Fruit fly (Drosophila melanogaster) S2 (cell line): ENCODE measurements around the gene CG33784.

Source experiments
- CG8478 ChIP-seq: fragments of >200 bp; optimal IDR thresholded peaks from 2 replicates; lab custom pipeline; 2018
- CTCF ChIP-seq, 2 experiments: fragments of >200 bp; optimal IDR thresholded peaks; 2 replicates each; lab custom pipeline; 2018

The CG33784 gene

dm6 chr3R:10048842-10049527 lies 18.7 kb upstream of the CG33784 start, which contains the start of gene ohgt:
TSS of gene ohgt (plus strand) at chr3R:10049199.
- no peak for TF ChIP-seq CTCF (optimal IDR thresholded peaks at IDR 0.05; lab: Kevin White, UChicago)
- no peak for TF ChIP-seq CG8478 (lab: Kevin White, UChicago)

- TF ChIP-seq CG8478 (lab: Kevin White, UChicago) = no peak
- TF ChIP-seq CTCF (optimal IDR thresholded peaks at IDR 0.05; lab: Kevin White, UChicago) = no peak
Measured at dm6 chr3R:10052695-10053382, 14.9 kb upstream of the CG33784 start, which contains the start of the genes Fancl and Npc2e. TSS of gene Fancl (minus strand) at chr3R:10052869. TSS of gene Npc2e (plus strand) at chr3R:10053332.

- TF ChIP-seq CTCF (optimal IDR thresholded peaks at IDR 0.05; lab: Kevin White, UChicago) = no peak
- no peak for TF ChIP-seq CG8478 (lab: Kevin White, UChicago)
Measured at dm6 chr3R:10053559-10053958, 14.1 kb upstream of the CG33784 start.

DNA sequence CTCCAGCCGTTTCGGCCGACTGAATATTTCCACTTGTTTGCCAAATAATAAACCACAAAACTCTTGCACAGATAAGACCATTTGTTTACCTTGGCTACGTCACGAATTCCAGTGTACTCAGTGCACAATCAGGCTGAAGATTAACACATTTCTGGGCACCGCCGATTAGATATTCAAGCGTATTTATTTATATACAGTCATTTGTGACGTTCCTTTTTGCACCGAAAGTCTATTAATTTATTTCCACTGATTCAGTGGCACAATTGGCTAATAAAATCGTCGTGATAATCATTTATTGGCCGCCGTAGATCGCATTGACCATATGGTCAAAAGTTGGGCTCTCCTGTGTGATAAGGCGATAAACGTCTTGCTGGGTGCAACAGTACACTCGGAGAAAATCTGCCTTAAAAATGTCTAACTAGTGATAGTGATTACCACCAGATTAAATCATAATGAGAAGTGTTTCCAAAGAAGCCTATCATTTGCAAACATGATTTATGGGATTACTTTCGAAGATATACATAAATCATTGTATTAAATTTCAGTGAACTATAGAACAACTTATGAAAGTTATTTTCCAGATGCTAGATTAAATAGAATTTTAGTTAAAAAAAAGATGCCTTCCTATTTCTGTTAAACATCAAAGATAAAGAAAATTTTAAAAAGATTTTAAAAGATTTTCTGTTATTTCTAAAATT lies 13.3 kb upstream of the CG33784 start:
- TF ChIP-seq CG8478 (lab: Kevin White, UChicago) (no peak), CTCF (optimal IDR thresholded peaks at IDR 0.05; lab: Kevin White, UChicago) (no peak)

DNA sequence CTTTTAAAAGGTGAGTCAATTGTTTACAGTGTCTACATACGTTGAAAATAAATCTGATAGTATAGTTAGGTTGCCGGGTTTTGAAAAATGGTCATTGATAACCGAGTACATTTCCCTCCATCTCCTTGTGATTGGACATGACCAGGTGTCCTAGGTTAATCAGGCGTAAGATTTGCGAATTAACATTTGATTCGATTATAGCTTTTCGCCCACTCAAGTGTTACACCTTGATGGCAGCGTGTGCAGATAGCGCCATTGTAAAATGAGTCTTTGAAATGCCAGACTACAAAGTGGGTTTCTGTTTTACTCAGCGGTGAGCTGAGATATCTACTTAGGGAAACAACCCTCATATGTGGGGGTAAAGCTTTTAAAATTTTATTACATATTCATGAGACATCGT lies 12.7 kb upstream of the CG33784 start:
- TF ChIP-seq CG8478 (lab: Kevin White, UChicago) (no peak), CTCF (optimal IDR thresholded peaks at IDR 0.05; lab: Kevin White, UChicago) (no peak)

dm6 chr3R:10055951-10056350 lies 11.8 kb upstream of the CG33784 start, which contains the start of gene Npc2d:
TSS of gene Npc2d (minus strand) at chr3R:10056083.
- TF ChIP-seq CTCF (optimal IDR thresholded peaks at IDR 0.05; lab: Kevin White, UChicago) (no peak), CG8478 (lab: Kevin White, UChicago) (no peak)

- no peak for TF ChIP-seq CTCF (optimal IDR thresholded peaks at IDR 0.05; lab: Kevin White, UChicago)
- TF ChIP-seq CG8478 (lab: Kevin White, UChicago) = no peak
Measured at dm6 chr3R:10056647-10057046, 11.1 kb upstream of the CG33784 start.

dm6 chr3R:10059358-10059757 lies 8.3 kb upstream of the CG33784 start:
- TF ChIP-seq CTCF (optimal IDR thresholded peaks at IDR 0.05; lab: Kevin White, UChicago) = no peak
- no peak for TF ChIP-seq CG8478 (lab: Kevin White, UChicago)

- TF ChIP-seq CG8478 (lab: Kevin White, UChicago) (no peak), CTCF (optimal IDR thresholded peaks at IDR 0.05; lab: Kevin White, UChicago) (no peak)
Measured at dm6 chr3R:10059952-10060351, 7.8 kb upstream of the CG33784 start, which contains the start of gene Npc2c. TSS of gene Npc2c (plus strand) at chr3R:10060252.

- TF ChIP-seq CG8478 (lab: Kevin White, UChicago) (no peak), CTCF (optimal IDR thresholded peaks at IDR 0.05; lab: Kevin White, UChicago) (no peak)
Measured at dm6 chr3R:10062324-10062723, 5.4 kb upstream of the CG33784 start, which contains the start of gene CG33630. TSS of gene CG33630 (plus strand) at chr3R:10062624.

- TF ChIP-seq CTCF (optimal IDR thresholded peaks at IDR 0.05; lab: Kevin White, UChicago) (no peak), CG8478 (lab: Kevin White, UChicago) (no peak)
Measured at dm6 chr3R:10063707-10064106, 4.0 kb upstream of the CG33784 start, which contains the start of gene CG33631. TSS of gene CG33631 (plus strand) at chr3R:10064007.

DNA sequence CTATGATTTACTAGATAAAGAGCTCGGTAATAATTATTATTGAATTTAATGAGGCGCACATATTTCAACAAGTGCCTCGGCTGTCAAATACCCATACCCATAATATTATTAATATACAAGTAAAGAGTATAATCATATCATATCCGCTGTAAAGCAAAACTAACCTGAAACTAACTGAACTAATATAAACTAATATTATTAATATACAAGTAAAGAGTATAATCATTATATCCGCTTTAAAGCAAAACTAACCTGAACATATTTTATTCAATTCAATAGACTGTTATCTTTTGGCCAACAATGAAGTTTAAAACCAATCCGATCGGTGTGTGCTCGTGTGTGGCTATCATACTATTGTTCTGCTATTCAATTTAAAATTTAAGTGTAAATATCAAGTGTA lies 1.2 kb upstream of the CG33784 start, which contains the start of gene CG33783:
Gene CG33783, plus strand, starts transcription at position 301 of the 400 bp plus-strand sequence.
- no peak for TF ChIP-seq CTCF (optimal IDR thresholded peaks at IDR 0.05; lab: Kevin White, UChicago)
- TF ChIP-seq CG8478 (lab: Kevin White, UChicago) = no peak

DNA sequence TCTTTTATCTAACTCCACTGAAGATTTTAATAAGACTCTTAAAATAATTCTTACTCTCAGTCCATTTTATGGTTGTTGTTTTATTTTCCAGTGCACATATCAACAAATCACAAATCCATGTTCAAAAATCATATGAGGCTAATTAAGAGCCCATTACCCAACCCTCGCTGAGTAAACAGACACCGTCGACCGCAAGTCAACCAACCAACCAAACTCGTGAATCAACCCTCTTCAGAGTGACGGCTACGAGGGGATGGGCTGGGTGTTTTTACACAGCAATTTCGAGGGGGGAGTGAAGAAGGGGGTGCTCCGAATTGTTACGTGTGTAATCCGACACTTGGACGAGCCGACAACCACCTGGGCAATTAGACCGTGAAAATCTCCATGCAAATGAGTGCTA lies 1.1 kb downstream of the CG33784 start:
- TF ChIP-seq CTCF (optimal IDR thresholded peaks at IDR 0.05; lab: Kevin White, UChicago) = no peak
- no peak for TF ChIP-seq CG8478 (lab: Kevin White, UChicago)

- TF ChIP-seq CTCF (optimal IDR thresholded peaks at IDR 0.05; lab: Kevin White, UChicago) = no peak
- no peak for TF ChIP-seq CG8478 (lab: Kevin White, UChicago)
Measured at dm6 chr3R:10070195-10070594, 2.5 kb downstream of the CG33784 start.
